Worm (Caenorhabditis elegans): ENCODE measurements around the gene K12H6.7.
A peak's percentile ranks its signal among the peaks of the same experiment; 100 is the strongest.

The K12H6.7 gene

ce11 chrII:2815444-2815843 is 21.3 kb downstream of the K12H6.7 start, which contains the start of gene K12H6.2:
Gene K12H6.2, minus strand, starts transcription at chrII:2815544.
- no peak for TF ChIP-seq ztf-26 (tag; optimal IDR thresholded peaks at IDR 0.05)
- no peak for TF ChIP-seq xnd-1 (tag; optimal IDR thresholded peaks at IDR 0.05)
- TF ChIP-seq C06A6.2 (GFP tag; conservative IDR thresholded peaks at IDR 0.05), result no peak
- TF ChIP-seq F39B2.1 (GFP tag; IDR thresholded peaks at IDR 0.05), result no peak
- TF ChIP-seq Y79H2A.3 (GFP tag; conservative IDR thresholded peaks at IDR 0.05), result no peak
- TF ChIP-seq hmg-1.2 (GFP tag; IDR thresholded peaks at IDR 0.05), result no peak
- TF ChIP-seq lin-40 (tag; optimal IDR thresholded peaks at IDR 0.05), result no peak
- TF ChIP-seq pha-4 (tag; optimal IDR thresholded peaks at IDR 0.05), result no peak
- no peak for TF ChIP-seq D2030.7 (GFP tag; IDR thresholded peaks at IDR 0.05)
- no peak for TF ChIP-seq ceh-79 (tag; optimal IDR thresholded peaks at IDR 0.05)
- TF ChIP-seq F57C9.4 (tag; optimal IDR thresholded peaks at IDR 0.05), result no peak
- TF ChIP-seq athp-1 (tag; optimal IDR thresholded peaks at IDR 0.05), result no peak
- no peak for TF ChIP-seq attf-5 (GFP tag; optimal IDR thresholded peaks at IDR 0.05)
- no peak for TF ChIP-seq madf-6 (GFP tag; IDR thresholded peaks at IDR 0.05)

- TF ChIP-seq F39B2.1 (GFP tag; IDR thresholded peaks at IDR 0.05), result no peak
- TF ChIP-seq F10E7.11 (tag; optimal IDR thresholded peaks at IDR 0.05), result no peak
- no peak for TF ChIP-seq cebp-1 (GFP tag; IDR thresholded peaks at IDR 0.05)
- no peak for TF ChIP-seq cebp-1 (tag; optimal IDR thresholded peaks at IDR 0.05)
- TF ChIP-seq B0019.2 (GFP tag; conservative IDR thresholded peaks at IDR 0.05), result no peak
- no peak for TF ChIP-seq ztf-25 (GFP tag; IDR thresholded peaks at IDR 0.05)
- no peak for TF ChIP-seq tbp1 (GFP tag; optimal IDR thresholded peaks at IDR 0.05)
- TF ChIP-seq nhr-179 (tag; optimal IDR thresholded peaks at IDR 0.05), result no peak
- no peak for TF ChIP-seq T07F8.4 (tag; optimal IDR thresholded peaks at IDR 0.05)
- TF ChIP-seq ztf-28 (GFP tag; IDR thresholded peaks at IDR 0.05), result no peak
- TF ChIP-seq madf-6 (GFP tag; IDR thresholded peaks at IDR 0.05), result peak; percentile 86
- TF ChIP-seq die-1 (tag; optimal IDR thresholded peaks at IDR 0.05), result no peak
- no peak for TF ChIP-seq ama-1 (optimal IDR thresholded peaks at IDR 0.05)
- TF ChIP-seq ama-1 (GFP tag; optimal IDR thresholded peaks at IDR 0.05), result no peak
- no peak for TF ChIP-seq nhr-80 (tag; optimal IDR thresholded peaks at IDR 0.05)
- TF ChIP-seq Y53G8AR.9 (GFP tag; conservative IDR thresholded peaks at IDR 0.05), result no peak
- TF ChIP-seq xnd-1 (tag; optimal IDR thresholded peaks at IDR 0.05), result peak; percentile 85
- 0 out of 2 replicates have a peak, but pooled peaks have one; percentile 14 for TF ChIP-seq mcd-1 (GFP tag; IDR thresholded peaks at IDR 0.05)
- no peak for TF ChIP-seq lsy-27 (tag; optimal IDR thresholded peaks at IDR 0.05; ENCODE audit: borderline replicate concordance, insufficient read depth)
- no peak for TF ChIP-seq gei-17 (GFP tag; optimal IDR thresholded peaks at IDR 0.05)
- peak; percentile 48; the same call in 1 of the 2 replicates for TF ChIP-seq madf-8 (GFP tag; conservative IDR thresholded peaks at IDR 0.05)
- no peak for TF ChIP-seq sptf-2 (GFP tag; optimal IDR thresholded peaks at IDR 0.05)
- no peak for TF ChIP-seq C17E4.6 (GFP tag; IDR thresholded peaks at IDR 0.05)
- TF ChIP-seq lsl-1 (GFP tag; optimal IDR thresholded peaks at IDR 0.05), result peak; percentile 94
- TF ChIP-seq rec-8 (tag; optimal IDR thresholded peaks at IDR 0.05), result no peak
- no peak for TF ChIP-seq snpc-3.4 (tag; optimal IDR thresholded peaks at IDR 0.05)
- TF ChIP-seq Y95B8A.8 (GFP tag; IDR thresholded peaks at IDR 0.05), result no peak
- no peak for TF ChIP-seq dox-1 (GFP tag; IDR thresholded peaks at IDR 0.05)
- no peak for TF ChIP-seq nhr-27 (tag; optimal IDR thresholded peaks at IDR 0.05)
- no peak for TF ChIP-seq pha-4 (tag; optimal IDR thresholded peaks at IDR 0.05)
- no peak for TF ChIP-seq unc-130 (GFP tag; optimal IDR thresholded peaks at IDR 0.05)
- peak; percentile 12 for TF ChIP-seq efl-1 (GFP tag; optimal IDR thresholded peaks at IDR 0.05)
- no peak for TF ChIP-seq B0336.3 (GFP tag; IDR thresholded peaks at IDR 0.05)
- no peak for TF ChIP-seq ZK185.1 (tag; optimal IDR thresholded peaks at IDR 0.05; ENCODE audit: poor library complexity, severe bottlenecking)
- TF ChIP-seq F52B5.7 (tag; optimal IDR thresholded peaks at IDR 0.05), result no peak
- TF ChIP-seq ceh-100 (GFP tag; IDR thresholded peaks at IDR 0.05), result no peak
- TF ChIP-seq ceh-58 (GFP tag; IDR thresholded peaks at IDR 0.05), result no peak
- TF ChIP-seq egl-18 (GFP tag; IDR thresholded peaks at IDR 0.05), result no peak
- TF ChIP-seq zim-3 (tag; optimal IDR thresholded peaks at IDR 0.05), result no peak
These were observed 21.7 kb downstream of the K12H6.7 start for ce11 chrII:2815017-2815416.
